Fruit fly (Drosophila melanogaster) whole organism, prepupa: ENCODE data around the gene Rab9Db.
A peak's percentile ranks its signal among the peaks of the same experiment; 100 is the strongest.

Source experiments
- Blimp-1 ChIP-seq: fragments of 200-800 bp; sonication (Bioruptor generic); optimal IDR thresholded peaks from 3 replicates; lab custom pipeline; 2017; ENCODE audit warnings: missing biosample characterization, missing genetic modification characterization, mild to moderate bottlenecking, moderate library complexity, missing genetic modification reagents
- CG10631 ChIP-seq: fragments of 200-800 bp; sonication (Bioruptor generic); optimal IDR thresholded peaks from 2 replicates; lab custom pipeline; 2016; ENCODE audit warnings: missing biosample characterization, missing genetic modification characterization
- CG10669 ChIP-seq: fragments of 200-800 bp; sonication (Bioruptor generic); optimal IDR thresholded peaks from 3 replicates; lab custom pipeline; 2018; ENCODE audit warnings: missing biosample characterization, mild to moderate bottlenecking, missing genetic modification characterization, moderate library complexity
- CG11294 ChIP-seq: fragments of 200-800 bp; sonication (Bioruptor generic); IDR thresholded peaks from 2 replicates; pipeline ENCODE4 v1.3.6; 2022; ENCODE audit warnings: missing biosample characterization, missing genetic modification characterization
- CG11902 ChIP-seq: fragments of 200-800 bp; sonication (Bioruptor generic); optimal IDR thresholded peaks from 3 replicates; lab custom pipeline; 2016; ENCODE audit warnings: missing biosample characterization, missing genetic modification characterization
- CG15336 ChIP-seq: fragments of 200-800 bp; sonication (Bioruptor generic); IDR thresholded peaks from 2 replicates; pipeline ENCODE4 v1.3.6; 2022; ENCODE audit warnings: missing biosample characterization, missing genetic modification characterization
- CG1621 ChIP-seq: fragments of 200-800 bp; sonication (Bioruptor generic); optimal IDR thresholded peaks from 3 replicates; lab custom pipeline; 2018; ENCODE audit warnings: missing biosample characterization, mild to moderate bottlenecking, missing genetic modification characterization
- CG3032 ChIP-seq: fragments of 200-800 bp; optimal IDR thresholded peaks from 2 replicates; lab custom pipeline; 2019; ENCODE audit warnings: missing biosample characterization, mild to moderate bottlenecking, missing genetic modification characterization, moderate library complexity
- CG34406 ChIP-seq: fragments of 200-800 bp; sonication (Bioruptor generic); optimal IDR thresholded peaks from 3 replicates; lab custom pipeline; 2016; ENCODE audit warnings: missing biosample characterization, missing genetic modification characterization
- CG4318 ChIP-seq: fragments of 200-800 bp; sonication (Bioruptor generic); optimal IDR thresholded peaks from 3 replicates; lab custom pipeline; 2017; ENCODE audit warnings: missing biosample characterization, mild to moderate bottlenecking, missing genetic modification characterization
- CG6163 ChIP-seq: fragments of 200-800 bp; sonication (Bioruptor generic); IDR thresholded peaks from 3 replicates; pipeline ENCODE4 v1.3.6; 2022; ENCODE audit warnings: missing biosample characterization, missing genetic modification characterization
- CG6276 ChIP-seq: fragments of 200-800 bp; sonication (Bioruptor generic); optimal IDR thresholded peaks from 2 replicates; lab custom pipeline; 2017; ENCODE audit warnings: missing biosample characterization, mild to moderate bottlenecking, missing genetic modification characterization
- CG6792 ChIP-seq: fragments of 200-800 bp; sonication (Bioruptor generic); optimal IDR thresholded peaks from 3 replicates; lab custom pipeline; 2016; ENCODE audit warnings: missing biosample characterization, missing genetic modification characterization
- CG6808 ChIP-seq: fragments of 200-800 bp; sonication (Bioruptor generic); optimal IDR thresholded peaks from 3 replicates; lab custom pipeline; 2017; ENCODE audit warnings: missing biosample characterization, missing genetic modification characterization, mild to moderate bottlenecking, moderate library complexity, missing genetic modification reagents
- CG7368 ChIP-seq: fragments of 200-800 bp; sonication (Bioruptor generic); optimal IDR thresholded peaks from 3 replicates; lab custom pipeline; 2016; ENCODE audit warnings: missing biosample characterization, missing genetic modification characterization
- CG8119 ChIP-seq: fragments of 200-800 bp; sonication (Bioruptor generic); IDR thresholded peaks from 3 replicates; pipeline ENCODE4 v1.3.6; 2022; ENCODE audit warnings: missing biosample characterization, missing genetic modification characterization
- CG8319 ChIP-seq: fragments of 200-800 bp; sonication (Bioruptor generic); optimal IDR thresholded peaks from 3 replicates; lab custom pipeline; 2016; ENCODE audit warnings: missing biosample characterization, missing genetic modification characterization
- CG8632 ChIP-seq: fragments of 200-800 bp; sonication (Bioruptor generic); optimal IDR thresholded peaks from 3 replicates; lab custom pipeline; 2016; ENCODE audit warnings: missing biosample characterization, missing genetic modification characterization
- CG9139 ChIP-seq: fragments of 200-800 bp; sonication (Bioruptor generic); optimal IDR thresholded peaks from 3 replicates; lab custom pipeline; 2017; ENCODE audit warnings: missing biosample characterization, mild to moderate bottlenecking, missing genetic modification characterization
- Eip75B ChIP-seq: fragments of 200-800 bp; sonication (Bioruptor generic); optimal IDR thresholded peaks from 3 replicates; lab custom pipeline; 2016; ENCODE audit warnings: missing biosample characterization, missing genetic modification characterization
- Eip78C ChIP-seq: fragments of 200-800 bp; sonication (Bioruptor generic); peaks from one replicate; lab custom pipeline; 2016; ENCODE audit warnings: missing biosample characterization, missing genetic modification characterization
- Eip93F ChIP-seq: fragments of 200-800 bp; sonication (Bioruptor generic); optimal IDR thresholded peaks from 2 replicates; lab custom pipeline; 2016; ENCODE audit warnings: missing biosample characterization, mild to moderate bottlenecking, missing genetic modification characterization
- Ets21C ChIP-seq: fragments of 200-800 bp; sonication (Bioruptor generic); optimal IDR thresholded peaks from 3 replicates; lab custom pipeline; 2016; ENCODE audit warnings: missing biosample characterization, missing genetic modification characterization
- Ets96B ChIP-seq: fragments of 200-800 bp; optimal IDR thresholded peaks from 2 replicates; lab custom pipeline; 2019; ENCODE audit warnings: missing biosample characterization, mild to moderate bottlenecking, missing genetic modification characterization, moderate library complexity
- Hr38 ChIP-seq: sonication (Bioruptor generic); optimal IDR thresholded peaks from 2 replicates; lab custom pipeline; 2016; ENCODE audit warnings: missing biosample characterization, missing genetic modification characterization
- Hr39 ChIP-seq: fragments of 200-800 bp; sonication (Bioruptor generic); optimal IDR thresholded peaks from 2 replicates; lab custom pipeline; 2016; ENCODE audit warnings: missing biosample characterization, missing genetic modification characterization
- Hr4 ChIP-seq: fragments of 200-800 bp; sonication (Bioruptor generic); optimal IDR thresholded peaks from 3 replicates; lab custom pipeline; 2016; ENCODE audit warnings: missing biosample characterization, missing genetic modification characterization
- Lpt ChIP-seq: fragments of 200-800 bp; sonication (Bioruptor generic); optimal IDR thresholded peaks from 3 replicates; lab custom pipeline; 2016; ENCODE audit warnings: missing biosample characterization, missing genetic modification characterization
- Met ChIP-seq: fragments of 200-800 bp; sonication (Bioruptor generic); optimal IDR thresholded peaks from 3 replicates; lab custom pipeline; 2016; ENCODE audit warnings: missing biosample characterization, missing genetic modification characterization
- OdsH ChIP-seq: fragments of 200-800 bp; sonication (Bioruptor generic); optimal IDR thresholded peaks from 3 replicates; lab custom pipeline; 2016; ENCODE audit warnings: missing biosample characterization, missing genetic modification characterization
- Smox ChIP-seq: fragments of 200-800 bp; sonication (Bioruptor generic); optimal IDR thresholded peaks from 3 replicates; lab custom pipeline; 2016; ENCODE audit warnings: missing biosample characterization, missing genetic modification characterization
- Sox14 ChIP-seq: fragments of 200-800 bp; sonication (Bioruptor generic); optimal IDR thresholded peaks from 3 replicates; lab custom pipeline; 2016; ENCODE audit warnings: missing biosample characterization, missing genetic modification characterization
- achi ChIP-seq: fragments of 200-800 bp; sonication (Bioruptor generic); optimal IDR thresholded peaks from 3 replicates; lab custom pipeline; 2016; ENCODE audit warnings: missing biosample characterization, missing genetic modification characterization
- acj6 ChIP-seq: fragments of 200-800 bp; sonication (Bioruptor generic); optimal IDR thresholded peaks from 3 replicates; lab custom pipeline; 2016; ENCODE audit warnings: missing biosample characterization, missing genetic modification characterization
- cyc ChIP-seq: fragments of 200-800 bp; sonication (Bioruptor generic); optimal IDR thresholded peaks from 3 replicates; lab custom pipeline; 2016; ENCODE audit warnings: missing biosample characterization, missing genetic modification characterization
- esn ChIP-seq: fragments of 200-800 bp; sonication (Bioruptor generic); optimal IDR thresholded peaks from 2 replicates; lab custom pipeline; 2016; ENCODE audit warnings: missing biosample characterization, mild to moderate bottlenecking, missing genetic modification characterization, moderate library complexity
- fd85E ChIP-seq: fragments of 200-800 bp; sonication (Bioruptor generic); optimal IDR thresholded peaks from 3 replicates; lab custom pipeline; 2016; ENCODE audit warnings: missing biosample characterization, missing genetic modification characterization
- fkh ChIP-seq: fragments of 200-800 bp; sonication (Bioruptor generic); optimal IDR thresholded peaks from 3 replicates; lab custom pipeline; 2017; ENCODE audit warnings: missing biosample characterization, mild to moderate bottlenecking, missing genetic modification characterization, moderate library complexity
- lz ChIP-seq: fragments of 200-800 bp; sonication (Bioruptor generic); optimal IDR thresholded peaks from 3 replicates; lab custom pipeline; 2016; ENCODE audit warnings: missing biosample characterization, missing genetic modification characterization
- pdm3 ChIP-seq: fragments of 200-800 bp; sonication (Bioruptor generic); optimal IDR thresholded peaks from 3 replicates; lab custom pipeline; 2016; ENCODE audit warnings: missing biosample characterization, missing genetic modification characterization
- salr ChIP-seq, 2 experiments: fragments of 200-800 bp; sonication (Bioruptor generic); optimal IDR thresholded peaks; 3 replicates each; lab custom pipeline; 2016 to 2018; ENCODE audit warnings: missing biosample characterization in 2 of 2, missing genetic modification characterization in 2 of 2, mild to moderate bottlenecking in 1 of 2
- ss ChIP-seq, 2 experiments: fragments of 200-800 bp; sonication (Bioruptor generic); optimal IDR thresholded peaks; 2 replicates in 1 of 2; 3 replicates in 1 of 2; lab custom pipeline; 2017 to 2018; ENCODE audit warnings: mild to moderate bottlenecking in 2 of 2, missing biosample characterization in 2 of 2, missing genetic modification characterization in 2 of 2, moderate library complexity in 1 of 2
- svp ChIP-seq: fragments of 200-800 bp; sonication (Bioruptor generic); peaks from one replicate; lab custom pipeline; 2016; ENCODE audit warnings: missing biosample characterization, missing genetic modification characterization
- topi ChIP-seq: fragments of 200-800 bp; sonication (Bioruptor generic); optimal IDR thresholded peaks from 3 replicates; lab custom pipeline; 2016; ENCODE audit warnings: missing biosample characterization, missing genetic modification characterization
- vri ChIP-seq: fragments of 200-800 bp; sonication (Bioruptor generic); optimal IDR thresholded peaks from 3 replicates; lab custom pipeline; 2016; ENCODE audit warnings: missing biosample characterization, mild to moderate bottlenecking, missing genetic modification characterization

Rab9Db gene

dm6 chrX:10584461-10584860 is 38.6 kb downstream of the Rab9Db start (continued):
- peak; percentile 96 for TF ChIP-seq Smox (GFP tag; lab: Kevin White, UChicago)
- peak; percentile 94 for TF ChIP-seq Eip93F (GFP tag; lab: Kevin White, UChicago)
- TF ChIP-seq CG8319 (GFP tag; lab: Kevin White, UChicago) = peak; percentile 88
- peak; percentile 97 for TF ChIP-seq lz (GFP tag; lab: Kevin White, UChicago)
- peak; percentile 94 for TF ChIP-seq OdsH (GFP tag; lab: Kevin White, UChicago)
- peak; percentile 87 for TF ChIP-seq CG6808 (GFP tag; lab: Kevin White, UChicago)
- TF ChIP-seq topi (GFP tag; lab: Kevin White, UChicago) = peak; percentile 98
- TF ChIP-seq CG1621 (tag; lab: Kevin White, UChicago) = peak; percentile 92
- peak; percentile 97 for TF ChIP-seq Eip75B
- TF ChIP-seq Hr4 (GFP tag; lab: Kevin White, UChicago) = peak; percentile 79
- peak; percentile 58 for TF ChIP-seq CG8119 (GFP tag; lab: Robert Waterston, UW)

- TF ChIP-seq Sox14 (GFP tag; lab: Kevin White, UChicago) (no peak), CG9139 (GFP tag; lab: Kevin White, UChicago) (no peak), Ets21C (GFP tag; lab: Kevin White, UChicago) (no peak), lz (GFP tag; lab: Kevin White, UChicago) (no peak), CG6276 (GFP tag; lab: Kevin White, UChicago) (no peak), CG6163 (GFP tag; lab: Robert Waterston, UW) (0 out of 3 replicates have a peak, but pooled peaks have one; percentile 35), ss (GFP tag; optimal IDR thresholded peaks at IDR 0.05; lab: Kevin White, UChicago) (peak in 1 of 2 experiments; percentile 26), CG10631 (GFP tag; lab: Kevin White, UChicago) (no peak), Eip78C (GFP tag; lab: Kevin White, UChicago) (peak; percentile 43), fkh (peak; percentile 85), CG10669 (GFP tag; lab: Kevin White, UChicago) (no peak), Hr4 (GFP tag; lab: Kevin White, UChicago) (no peak), CG3032 (no peak), esn (GFP tag; lab: Kevin White, UChicago) (no peak)
These were observed 41.0 kb downstream of the Rab9Db start for dm6 chrX:10582064-10582463.

dm6 chrX:10581476-10581875 is 41.5 kb downstream of the Rab9Db start:
- TF ChIP-seq lz (GFP tag; lab: Kevin White, UChicago) (peak; percentile 31), fd85E (GFP tag; lab: Kevin White, UChicago) (no peak), pdm3 (GFP tag; lab: Kevin White, UChicago) (peak; percentile 67), Hr39 (GFP tag; lab: Kevin White, UChicago) (peak; percentile 26), Eip75B (peak; percentile 58), Sox14 (GFP tag; lab: Kevin White, UChicago) (peak; percentile 61), cyc (GFP tag; lab: Kevin White, UChicago) (peak; percentile 35), Ets96B (tag; lab: Kevin White, UChicago) (peak; percentile 66), Ets21C (GFP tag; lab: Kevin White, UChicago) (no peak), ss (GFP tag; optimal IDR thresholded peaks at IDR 0.05; lab: Kevin White, UChicago) (peak; percentile 47 to 74), svp (GFP tag; lab: Kevin White, UChicago) (peak; percentile 56), CG6276 (GFP tag; lab: Kevin White, UChicago) (peak; percentile 14), Hr38 (GFP tag; lab: Kevin White, UChicago) (no peak), CG11294 (no peak), Eip93F (GFP tag; lab: Kevin White, UChicago) (no peak), Met (GFP tag; lab: Kevin White, UChicago) (peak; percentile 54), Eip78C (GFP tag; lab: Kevin White, UChicago) (peak; percentile 91), CG34406 (GFP tag; lab: Kevin White, UChicago) (peak; percentile 43), CG6808 (GFP tag; lab: Kevin White, UChicago) (peak; percentile 33), CG6792 (GFP tag; lab: Kevin White, UChicago) (peak; percentile 28), CG7368 (GFP tag; lab: Kevin White, UChicago) (peak; percentile 60), Smox (GFP tag; lab: Kevin White, UChicago) (peak; percentile 32), CG9139 (GFP tag; lab: Kevin White, UChicago) (no peak), topi (GFP tag; lab: Kevin White, UChicago) (peak; percentile 40), vri (GFP tag; lab: Kevin White, UChicago) (no peak), esn (GFP tag; lab: Kevin White, UChicago) (peak; percentile 62), CG4318 (peak; percentile 3), CG8632 (GFP tag; lab: Kevin White, UChicago) (peak; percentile 23), CG15336 (GFP tag; lab: Robert Waterston, UW) (peak; percentile 47; the same call in 1 of the 2 replicates), CG6163 (GFP tag; lab: Robert Waterston, UW) (peak; percentile 62), CG10669 (GFP tag; lab: Kevin White, UChicago) (peak; percentile 61), Hr4 (GFP tag; lab: Kevin White, UChicago) (peak; percentile 46), Lpt (GFP tag; lab: Kevin White, UChicago) (peak; percentile 12), Blimp-1 (GFP tag; lab: Kevin White, UChicago) (no peak), achi (GFP tag; lab: Kevin White, UChicago) (peak; percentile 49), CG11902 (GFP tag; lab: Kevin White, UChicago) (no peak), salr (GFP tag; optimal IDR thresholded peaks at IDR 0.05; lab: Kevin White, UChicago) (peak in 1 of 2 experiments; percentile 54), acj6 (GFP tag; lab: Kevin White, UChicago) (peak; percentile 59)
